Fruit fly (Drosophila melanogaster) whole organism, embryonic: ENCODE measurements around the gene Fbw5.

ENCODE experiments used
- Antp ChIP-seq: fragments of 200-800 bp; sonication (Bioruptor generic); optimal IDR thresholded peaks from 3 replicates; lab custom pipeline; 2016; ENCODE audit warnings: missing biosample characterization, missing genetic modification characterization
- CG10431 ChIP-seq: fragments of 200-800 bp; sonication (Bioruptor generic); optimal IDR thresholded peaks from 3 replicates; lab custom pipeline; 2018; ENCODE audit warnings: missing biosample characterization, mild to moderate bottlenecking, missing genetic modification characterization
- CG10654 ChIP-seq: fragments of 200-800 bp; sonication (Bioruptor generic); optimal IDR thresholded peaks from 2 replicates; lab custom pipeline; 2016; ENCODE audit warnings: missing biosample characterization, missing genetic modification characterization
- CG11085 ChIP-seq: fragments of 200-800 bp; sonication (Bioruptor generic); IDR thresholded peaks from 2 replicates; pipeline ENCODE4 v1.3.6; 2022; ENCODE audit warnings: missing biosample characterization, missing genetic modification characterization
- CG11093 ChIP-seq: fragments of 200-800 bp; sonication (Bioruptor generic); IDR thresholded peaks from 3 replicates; pipeline ENCODE4 v1.3.6; 2022; ENCODE audit warnings: missing biosample characterization, missing genetic modification characterization
- CG11504 ChIP-seq: fragments of 200-800 bp; sonication (Bioruptor generic); optimal IDR thresholded peaks from 3 replicates; lab custom pipeline; 2019; ENCODE audit warnings: missing biosample characterization, mild to moderate bottlenecking, missing genetic modification characterization, moderate library complexity
- CG11695 ChIP-seq: fragments of 200-800 bp; sonication (Bioruptor generic); IDR thresholded peaks from 3 replicates; pipeline ENCODE4 v1.3.6; 2022; ENCODE audit warnings: missing biosample characterization, missing genetic modification characterization
- CG12942 ChIP-seq: fragments of 200-800 bp; sonication (Bioruptor generic); optimal IDR thresholded peaks from 3 replicates; lab custom pipeline; 2016; ENCODE audit warnings: missing biosample characterization, missing genetic modification characterization
- CG14014 ChIP-seq: fragments of 200-800 bp; sonication (Bioruptor generic); IDR thresholded peaks from 2 replicates; pipeline ENCODE4 v1.3.6; 2022; ENCODE audit warnings: missing biosample characterization, missing genetic modification characterization
- CG17186 ChIP-seq: fragments of 200-800 bp; sonication (Bioruptor generic); optimal IDR thresholded peaks from 3 replicates; lab custom pipeline; 2017; ENCODE audit warnings: missing biosample characterization, missing genetic modification reagents, missing genetic modification characterization
- CG18476 ChIP-seq: fragments of 200-800 bp; sonication (Bioruptor generic); optimal IDR thresholded peaks from 2 replicates; lab custom pipeline; 2016; ENCODE audit warnings: missing biosample characterization, mild to moderate bottlenecking, missing genetic modification characterization
- CG18599 ChIP-seq: fragments of 200-800 bp; sonication (Bioruptor generic); optimal IDR thresholded peaks from 3 replicates; lab custom pipeline; 2017; ENCODE audit warnings: missing biosample characterization, missing genetic modification characterization, mild to moderate bottlenecking, moderate library complexity, missing genetic modification reagents
- CG2875 ChIP-seq: fragments of 200-800 bp; sonication (Bioruptor generic); optimal IDR thresholded peaks from 2 replicates; lab custom pipeline; 2017; ENCODE audit warnings: missing biosample characterization, mild to moderate bottlenecking, missing genetic modification characterization, missing genetic modification reagents
- CG31365 ChIP-seq: fragments of 200-800 bp; sonication (Bioruptor generic); optimal IDR thresholded peaks from 2 replicates; lab custom pipeline; 2018; ENCODE audit warnings: missing biosample characterization, mild to moderate bottlenecking, missing genetic modification characterization
- CG3838 ChIP-seq: fragments of 200-800 bp; sonication (Bioruptor generic); optimal IDR thresholded peaks from 3 replicates; lab custom pipeline; 2016; ENCODE audit warnings: missing biosample characterization, missing genetic modification characterization
- CG4328 ChIP-seq: fragments of 200-800 bp; sonication (Bioruptor generic); optimal IDR thresholded peaks from 3 replicates; lab custom pipeline; 2017; ENCODE audit warnings: missing biosample characterization, missing genetic modification reagents, missing genetic modification characterization
- CG6689 ChIP-seq: fragments of 200-800 bp; sonication (Bioruptor generic); IDR thresholded peaks from 2 replicates; pipeline ENCODE4 v1.3.6; 2022; ENCODE audit warnings: missing biosample characterization, missing genetic modification characterization
- CG7556 ChIP-seq: fragments of 200-800 bp; sonication (Bioruptor generic); optimal IDR thresholded peaks from 2 replicates; lab custom pipeline; 2017; ENCODE audit warnings: missing biosample characterization, mild to moderate bottlenecking, missing genetic modification characterization
- CG8281 ChIP-seq: fragments of 200-800 bp; sonication (Bioruptor generic); optimal IDR thresholded peaks from 2 replicates; lab custom pipeline; 2018; ENCODE audit warnings: missing biosample characterization, mild to moderate bottlenecking, missing genetic modification characterization, moderate library complexity
- CG9437 ChIP-seq: fragments of 200-800 bp; sonication (Bioruptor generic); optimal IDR thresholded peaks from 2 replicates; lab custom pipeline; 2018; ENCODE audit warnings: missing biosample characterization, mild to moderate bottlenecking, missing genetic modification characterization
- CG9609 ChIP-seq: fragments of 200-800 bp; sonication (Bioruptor generic); optimal IDR thresholded peaks from 3 replicates; lab custom pipeline; 2016; ENCODE audit warnings: missing biosample characterization, missing genetic modification characterization
- CG9797 ChIP-seq: fragments of 200-800 bp; sonication (Bioruptor generic); optimal IDR thresholded peaks from 3 replicates; lab custom pipeline; 2018; ENCODE audit warnings: missing biosample characterization, mild to moderate bottlenecking, missing genetic modification characterization
- CkIIα-i1 ChIP-seq: fragments of 200-800 bp; sonication (Bioruptor generic); IDR thresholded peaks from 2 replicates; pipeline ENCODE4 v1.3.6; 2022; ENCODE audit warnings: missing biosample characterization, missing genetic modification characterization
- CrebB ChIP-seq: fragments of 200-800 bp; sonication (Bioruptor generic); optimal IDR thresholded peaks from 3 replicates; lab custom pipeline; 2018; ENCODE audit warnings: missing biosample characterization, mild to moderate bottlenecking, missing genetic modification characterization
- Mad ChIP-seq: fragments of 200-800 bp; sonication (Bioruptor generic); optimal IDR thresholded peaks from 2 replicates; lab custom pipeline; 2016; ENCODE audit warnings: missing biosample characterization, missing genetic modification characterization
- Ptx1 ChIP-seq: fragments of 200-800 bp; sonication (Bioruptor generic); IDR thresholded peaks from 2 replicates; pipeline ENCODE4 v1.3.6; 2022; ENCODE audit warnings: missing biosample characterization, missing genetic modification characterization
- Sin3A ChIP-seq: fragments of >200 bp; optimal IDR thresholded peaks from 2 replicates; lab custom pipeline; 2018
- Tbp ChIP-seq: fragments of >200 bp; optimal IDR thresholded peaks from 2 replicates; lab custom pipeline; 2018; ENCODE audit warnings: missing biosample characterization, missing genetic modification characterization
- Trl ChIP-seq, 3 experiments: fragments of >200 bp in 2 of 3; fragments of 200-800 bp in 1 of 3; sonication (Bioruptor generic) in 1 of 3; optimal IDR thresholded peaks; 2 replicates in 1 of 3; 3 replicates in 2 of 3; lab custom pipeline; 2016 to 2017; ENCODE audit warnings: missing biosample characterization in 1 of 3, missing genetic modification characterization in 1 of 3
- chinmo ChIP-seq: fragments of 200-800 bp; sonication (Bioruptor generic); IDR thresholded peaks from 4 replicates; pipeline ENCODE4 v1.3.6; 2022; ENCODE audit warnings: missing biosample characterization, missing genetic modification characterization; ENCODE audit not compliant: partially characterized antibody
- chn ChIP-seq: fragments of 200-800 bp; sonication (Bioruptor generic); optimal IDR thresholded peaks from 2 replicates; lab custom pipeline; 2016; ENCODE audit warnings: missing biosample characterization, missing genetic modification characterization
- cwo ChIP-seq: fragments of 200-800 bp; sonication (Bioruptor generic); optimal IDR thresholded peaks from 3 replicates; lab custom pipeline; 2017; ENCODE audit warnings: missing biosample characterization, missing genetic modification characterization, mild to moderate bottlenecking, moderate library complexity, missing genetic modification reagents
- dmrt11E ChIP-seq: fragments of 200-800 bp; sonication (Bioruptor generic); optimal IDR thresholded peaks from 3 replicates; lab custom pipeline; 2018; ENCODE audit warnings: missing biosample characterization, mild to moderate bottlenecking, missing genetic modification characterization, moderate library complexity
- fd3F ChIP-seq: fragments of 200-800 bp; sonication (Bioruptor generic); optimal IDR thresholded peaks from 2 replicates; lab custom pipeline; 2018; ENCODE audit warnings: missing biosample characterization, mild to moderate bottlenecking, missing genetic modification characterization, moderate library complexity
- lola ChIP-seq, 3 experiments: fragments of >200 bp in 2 of 3; fragments of 200-800 bp in 1 of 3; sonication (Bioruptor generic) in 1 of 3; optimal IDR thresholded peaks; 2 replicates each; lab custom pipeline; 2017 to 2019; ENCODE audit warnings: missing biosample characterization in 3 of 3, missing genetic modification characterization in 3 of 3, mild to moderate bottlenecking in 1 of 3, moderate library complexity in 1 of 3
- mirr ChIP-seq: fragments of 200-800 bp; sonication (Bioruptor generic); optimal IDR thresholded peaks from 3 replicates; lab custom pipeline; 2018; ENCODE audit warnings: missing biosample characterization, mild to moderate bottlenecking, missing genetic modification characterization
- pfk ChIP-seq: fragments of 200-800 bp; sonication (Bioruptor generic); optimal IDR thresholded peaks from 2 replicates; lab custom pipeline; 2018; ENCODE audit warnings: missing biosample characterization, mild to moderate bottlenecking, missing genetic modification characterization, moderate library complexity
- pho ChIP-seq: fragments of 200-800 bp; sonication (Bioruptor generic); optimal IDR thresholded peaks from 2 replicates; lab custom pipeline; 2016; ENCODE audit warnings: missing biosample characterization, missing genetic modification characterization
- rib ChIP-seq: fragments of 200-800 bp; sonication (Bioruptor generic); IDR thresholded peaks from 2 replicates; pipeline ENCODE4 v1.3.6; 2022; ENCODE audit warnings: missing biosample characterization, missing genetic modification characterization
- salm ChIP-seq: fragments of 200-800 bp; sonication (Bioruptor generic); optimal IDR thresholded peaks from 2 replicates; lab custom pipeline; 2018; ENCODE audit warnings: missing biosample characterization, mild to moderate bottlenecking, missing genetic modification characterization
- schlank ChIP-seq: fragments of 200-800 bp; sonication (Bioruptor generic); optimal IDR thresholded peaks from 2 replicates; lab custom pipeline; 2018; ENCODE audit warnings: missing biosample characterization, mild to moderate bottlenecking, missing genetic modification characterization
- sna ChIP-seq: fragments of 200-800 bp; sonication (Bioruptor generic); IDR thresholded peaks from 2 replicates; pipeline ENCODE4 v1.3.6; 2022; ENCODE audit warnings: missing biosample characterization, missing genetic modification characterization; ENCODE audit not compliant: partially characterized antibody
- sob ChIP-seq: fragments of 200-800 bp; sonication (Bioruptor generic); IDR thresholded peaks from 2 replicates; pipeline ENCODE4 v1.3.6; 2022; ENCODE audit warnings: missing biosample characterization, missing genetic modification characterization
- sug ChIP-seq: fragments of 200-800 bp; optimal IDR thresholded peaks from 2 replicates; lab custom pipeline; 2019; ENCODE audit warnings: missing biosample characterization, mild to moderate bottlenecking, missing genetic modification characterization, moderate library complexity
- trem ChIP-seq: fragments of 200-800 bp; optimal IDR thresholded peaks from 3 replicates; lab custom pipeline; 2019; ENCODE audit warnings: missing biosample characterization, mild to moderate bottlenecking, missing genetic modification characterization, moderate library complexity
- vvl ChIP-seq: fragments of 200-800 bp; sonication (Bioruptor generic); IDR thresholded peaks from 2 replicates; pipeline ENCODE4 v1.3.6; 2022; ENCODE audit warnings: missing biosample characterization, missing genetic modification characterization
- zfh1 ChIP-seq: fragments of 200-800 bp; sonication (Bioruptor generic); IDR thresholded peaks from 3 replicates; pipeline ENCODE4 v1.3.6; 2022; ENCODE audit warnings: missing biosample characterization, missing genetic modification characterization
- zfh2 ChIP-seq: fragments of 200-800 bp; sonication (Bioruptor generic); optimal IDR thresholded peaks from 2 replicates; lab custom pipeline; 2016; ENCODE audit warnings: missing biosample characterization, missing genetic modification characterization

Fbw5 gene

dm6 chr2L:6088371-6089365, 22.9 kb upstream of the Fbw5 start (continued):
- TF ChIP-seq CG31365 (tag; lab: Kevin White, UChicago) = no peak
- TF ChIP-seq CG2875 (GFP tag; lab: Kevin White, UChicago) = peak; percentile 1
- TF ChIP-seq Antp = no peak
- peak; percentile 6 for TF ChIP-seq trem (tag; lab: Kevin White, UChicago)
- peak; percentile 3 for TF ChIP-seq fd3F (GFP tag; lab: Kevin White, UChicago)
- TF ChIP-seq vvl (GFP tag; lab: Robert Waterston, UW) = peak; percentile 61
- peak; percentile 53; the same call in 1 of the 3 replicates for TF ChIP-seq CG11695 (GFP tag; lab: Robert Waterston, UW)
- TF ChIP-seq CG18599 (GFP tag; lab: Kevin White, UChicago) = peak; percentile 65
- no peak for TF ChIP-seq dmrt11E (tag; lab: Kevin White, UChicago)
- TF ChIP-seq zfh2 (GFP tag; lab: Kevin White, UChicago) = peak; percentile 42
- no peak for TF ChIP-seq CG10654
- TF ChIP-seq CG3838 = peak; percentile 61
- no peak for TF ChIP-seq CG14014 (GFP tag; lab: Robert Waterston, UW)
- TF ChIP-seq pfk (GFP tag; lab: Kevin White, UChicago) = peak; percentile 38
- no peak for TF ChIP-seq zfh1 (GFP tag; lab: Robert Waterston, UW)
- no peak for TF ChIP-seq salm (tag; lab: Kevin White, UChicago)
- no peak for TF ChIP-seq Sin3A
- no peak for TF ChIP-seq CkIIα-i1 (GFP tag; lab: Robert Waterston, UW)
- peak; percentile 75 to 81 for TF ChIP-seq Trl (optimal IDR thresholded peaks at IDR 0.05; lab: Kevin White, UChicago)
- peak; percentile 42 for TF ChIP-seq Trl (GFP tag; optimal IDR thresholded peaks at IDR 0.05; lab: Kevin White, UChicago)
- TF ChIP-seq chn (GFP tag; lab: Kevin White, UChicago) = peak; percentile 52
- peak; percentile 8 for TF ChIP-seq pho (GFP tag; lab: Kevin White, UChicago)
- TF ChIP-seq Tbp (GFP tag; lab: Kevin White, UChicago) = no peak
- TF ChIP-seq CG7556 = peak; percentile 68
- TF ChIP-seq CG12942 (GFP tag; lab: Kevin White, UChicago) = no peak
- no peak for TF ChIP-seq CG9797 (GFP tag; lab: Kevin White, UChicago)
- TF ChIP-seq CG11085 (GFP tag; lab: Robert Waterston, UW) = no peak
- TF ChIP-seq CG11504 = peak; percentile 29
- peak; percentile 77 for TF ChIP-seq rib
- TF ChIP-seq cwo (GFP tag; lab: Kevin White, UChicago) = peak; percentile 98
- TF ChIP-seq CG4328 (GFP tag; lab: Kevin White, UChicago) = peak; percentile 53
- TF ChIP-seq mirr (GFP tag; lab: Kevin White, UChicago) = peak; percentile 94
- no peak for TF ChIP-seq CG9437 (GFP tag; lab: Kevin White, UChicago)
- TF ChIP-seq Mad (GFP tag; lab: Kevin White, UChicago) = no peak
- peak; percentile 22 for TF ChIP-seq CG10431 (GFP tag; lab: Kevin White, UChicago)
- no peak for TF ChIP-seq Ptx1 (GFP tag; lab: Robert Waterston, UW)
- TF ChIP-seq CG9609 = no peak
- peak; percentile 100 for TF ChIP-seq chinmo
- peak; percentile 66 for TF ChIP-seq sna (GFP tag; lab: Robert Waterston, UW)
- TF ChIP-seq CG18476 (GFP tag; lab: Kevin White, UChicago) = no peak
- no peak for TF ChIP-seq CG11093 (GFP tag; lab: Robert Waterston, UW)
- TF ChIP-seq CrebB = peak; percentile 62
- no peak for TF ChIP-seq CG17186 (GFP tag; lab: Kevin White, UChicago)
- peak in 1 of 3 experiments; percentile 2 for TF ChIP-seq lola (GFP tag; optimal IDR thresholded peaks at IDR 0.05; lab: Kevin White, UChicago)
- peak; percentile 39 for TF ChIP-seq CG8281 (tag; lab: Kevin White, UChicago)
- TF ChIP-seq schlank = no peak
- peak; percentile 58 for TF ChIP-seq sob
- no peak for TF ChIP-seq CG6689 (GFP tag; lab: Robert Waterston, UW)
- TF ChIP-seq sug = peak; percentile 79
